Fruit fly (Drosophila melanogaster): ENCODE data around the gene inaF-D.
A peak's percentile ranks its signal among the peaks of the same experiment; 100 is the strongest.

inaF-D gene

dm6 chrX:11715263-11715659, 13.6 kb downstream of the inaF-D start, which contains the start of gene Amun (continued):
- TF ChIP-seq dmrt99B (tag; optimal IDR thresholded peaks at IDR 0.05): no peak
- TF ChIP-seq so (GFP tag; IDR thresholded peaks at IDR 0.05): no peak
- no peak for TF ChIP-seq CG15479 (GFP tag; optimal IDR thresholded peaks at IDR 0.05)
- no peak for TF ChIP-seq CG10959 (GFP tag; IDR thresholded peaks at IDR 0.05)
- TF ChIP-seq CG17361 (GFP tag; IDR thresholded peaks at IDR 0.05): no peak
- no peak for TF ChIP-seq croc (GFP tag; conservative IDR thresholded peaks at IDR 0.05)
- peak; percentile 50 for TF ChIP-seq CG14441 (GFP tag; IDR thresholded peaks at IDR 0.05)
- peak; percentile 39; the same call in 1 of the 2 replicates for TF ChIP-seq CG11247 (GFP tag; IDR thresholded peaks at IDR 0.05)
- peak; percentile 32; the same call in 1 of the 2 replicates for TF ChIP-seq klu (GFP tag; IDR thresholded peaks at IDR 0.05)
- TF ChIP-seq fd3F (GFP tag; optimal IDR thresholded peaks at IDR 0.05): no peak
- TF ChIP-seq CG11696 (GFP tag; IDR thresholded peaks at IDR 0.05): no peak
- peak; percentile 3 for TF ChIP-seq lab (GFP tag; optimal IDR thresholded peaks at IDR 0.05)
- peak; percentile 4 for TF ChIP-seq CG12391 (tag; optimal IDR thresholded peaks at IDR 0.05)
- TF ChIP-seq CG7786 (GFP tag; optimal IDR thresholded peaks at IDR 0.05): peak; percentile 13
- TF ChIP-seq CG5180 (GFP tag; optimal IDR thresholded peaks at IDR 0.05): no peak
- TF ChIP-seq Usf (GFP tag; optimal IDR thresholded peaks at IDR 0.05): no peak
- TF ChIP-seq nerfin-1 (tag; optimal IDR thresholded peaks at IDR 0.05): no peak
- TF ChIP-seq Doc2 (GFP tag; IDR thresholded peaks at IDR 0.05): no peak
- no peak for TF ChIP-seq CG17912 (GFP tag; optimal IDR thresholded peaks at IDR 0.05)
- no peak for TF ChIP-seq CG32767 (GFP tag; IDR thresholded peaks at IDR 0.05)
- TF ChIP-seq CG18599 (GFP tag; optimal IDR thresholded peaks at IDR 0.05): no peak
- no peak for TF ChIP-seq Eip74EF (GFP tag; optimal IDR thresholded peaks at IDR 0.05)
- no peak for TF ChIP-seq D (optimal IDR thresholded peaks at IDR 0.05)
- no peak for TF ChIP-seq D (GFP tag; optimal IDR thresholded peaks at IDR 0.05)
- TF ChIP-seq CG15514 (GFP tag; optimal IDR thresholded peaks at IDR 0.05): peak; percentile 39
- TF ChIP-seq ranshi (GFP tag; IDR thresholded peaks at IDR 0.05): peak; percentile 21; the same call in 1 of the 2 replicates
- no peak for TF ChIP-seq CG4730 (GFP tag; IDR thresholded peaks at IDR 0.05)
- TF ChIP-seq Sry-δ (GFP tag; optimal IDR thresholded peaks at IDR 0.05): no peak
- TF ChIP-seq CG12659 (GFP tag; optimal IDR thresholded peaks at IDR 0.05): no peak
- TF ChIP-seq mam (GFP tag; optimal IDR thresholded peaks at IDR 0.05): peak; percentile 55
- no peak for TF ChIP-seq CG7963 (GFP tag; IDR thresholded peaks at IDR 0.05; ENCODE audit: partially characterized antibody)
- TF ChIP-seq yki (optimal IDR thresholded peaks at IDR 0.05): no peak
- TF ChIP-seq eyg (GFP tag; optimal IDR thresholded peaks at IDR 0.05): no peak
- TF ChIP-seq z (GFP tag; IDR thresholded peaks at IDR 0.05): no peak
- no peak for TF ChIP-seq dati (GFP tag; IDR thresholded peaks at IDR 0.05)
- no peak for TF ChIP-seq jigr1 (GFP tag; IDR thresholded peaks at IDR 0.05)
- no peak for TF ChIP-seq HmgZ (tag; optimal IDR thresholded peaks at IDR 0.05)
- no peak for TF ChIP-seq CG42726 (GFP tag; IDR thresholded peaks at IDR 0.05; ENCODE audit: partially characterized antibody)
- no peak for TF ChIP-seq Gsc (GFP tag; IDR thresholded peaks at IDR 0.05)
- no peak for TF ChIP-seq sug (tag; optimal IDR thresholded peaks at IDR 0.05)
- no peak for TF ChIP-seq CG10979 (tag; optimal IDR thresholded peaks at IDR 0.05)
- no peak for TF ChIP-seq fru (optimal IDR thresholded peaks at IDR 0.05)
- peak; percentile 2 for TF ChIP-seq gro (GFP tag; optimal IDR thresholded peaks at IDR 0.05)
- TF ChIP-seq vnd (GFP tag; IDR thresholded peaks at IDR 0.05; ENCODE audit: partially characterized antibody): no peak
- peak; percentile 50 for TF ChIP-seq CG30403 (GFP tag; optimal IDR thresholded peaks at IDR 0.05)
- peak; percentile 3 for TF ChIP-seq CG11504 (tag; optimal IDR thresholded peaks at IDR 0.05)
- TF ChIP-seq CG17568 (GFP tag; optimal IDR thresholded peaks at IDR 0.05): no peak
- TF ChIP-seq CG8359 (GFP tag; optimal IDR thresholded peaks at IDR 0.05; ENCODE audit: borderline replicate concordance): no peak
- TF ChIP-seq crp (GFP tag; optimal IDR thresholded peaks at IDR 0.05): no peak
- no peak for TF ChIP-seq zen (tag; optimal IDR thresholded peaks at IDR 0.05)
- no peak for TF ChIP-seq Meics (GFP tag; optimal IDR thresholded peaks at IDR 0.05)

Measured in whole organism, embryonic.